Fruit fly (Drosophila melanogaster) whole organism, embryonic: ENCODE results near the gene Nrx-IV.
A peak's percentile ranks its signal among the peaks of the same experiment; 100 is the strongest.

Experiments
- CG11723 ChIP-seq: fragments of 200-800 bp; sonication (Bioruptor generic); optimal IDR thresholded peaks from 2 replicates; lab custom pipeline; 2017; ENCODE audit warnings: missing biosample characterization, mild to moderate bottlenecking, missing genetic modification characterization
- CG12071 ChIP-seq: fragments of 200-800 bp; sonication (Bioruptor generic); optimal IDR thresholded peaks from 3 replicates; lab custom pipeline; 2018; ENCODE audit warnings: missing biosample characterization, mild to moderate bottlenecking, missing genetic modification characterization
- CG13624 ChIP-seq: fragments of 200-800 bp; sonication (Bioruptor generic); optimal IDR thresholded peaks from 2 replicates; lab custom pipeline; 2016; ENCODE audit warnings: missing biosample characterization, missing genetic modification characterization
- CG13775 ChIP-seq: fragments of 200-800 bp; sonication (Bioruptor generic); optimal IDR thresholded peaks from 3 replicates; lab custom pipeline; 2017; ENCODE audit warnings: missing biosample characterization, mild to moderate bottlenecking, missing genetic modification characterization
- CG17568 ChIP-seq: fragments of 200-800 bp; sonication (Bioruptor generic); optimal IDR thresholded peaks from 2 replicates; lab custom pipeline; 2018; ENCODE audit warnings: missing biosample characterization, mild to moderate bottlenecking, missing genetic modification characterization, moderate library complexity
- CG17802 ChIP-seq: fragments of 200-800 bp; sonication (Bioruptor generic); optimal IDR thresholded peaks from 2 replicates; lab custom pipeline; 2018; ENCODE audit warnings: missing biosample characterization, mild to moderate bottlenecking, missing genetic modification characterization, moderate library complexity
- CG18599 ChIP-seq: fragments of 200-800 bp; sonication (Bioruptor generic); optimal IDR thresholded peaks from 3 replicates; lab custom pipeline; 2017; ENCODE audit warnings: missing biosample characterization, missing genetic modification characterization, mild to moderate bottlenecking, moderate library complexity, missing genetic modification reagents
- CG2129 ChIP-seq: fragments of 200-800 bp; sonication (Bioruptor generic); IDR thresholded peaks from 2 replicates; pipeline ENCODE4 v1.3.6; 2022; ENCODE audit warnings: missing biosample characterization, missing genetic modification characterization; ENCODE audit not compliant: partially characterized antibody
- CG34376 ChIP-seq: fragments of 200-800 bp; sonication (Bioruptor generic); optimal IDR thresholded peaks from 2 replicates; lab custom pipeline; 2018; ENCODE audit warnings: missing biosample characterization, mild to moderate bottlenecking, missing genetic modification characterization
- CG43689 ChIP-seq: fragments of 200-800 bp; sonication (Bioruptor generic); IDR thresholded peaks from 2 replicates; pipeline ENCODE4 v1.3.6; 2022; ENCODE audit warnings: missing biosample characterization, missing genetic modification characterization
- CG4854 ChIP-seq: fragments of 200-800 bp; sonication (Bioruptor generic); optimal IDR thresholded peaks from 2 replicates; lab custom pipeline; 2016; ENCODE audit warnings: missing biosample characterization, missing genetic modification characterization, inconsistent platforms
- CG6272 ChIP-seq: fragments of 200-800 bp; sonication (Bioruptor generic); IDR thresholded peaks from 2 replicates; pipeline ENCODE4 v1.3.6; 2022; ENCODE audit warnings: missing biosample characterization, missing genetic modification characterization
- CG6654 ChIP-seq: fragments of 200-800 bp; sonication (Bioruptor generic); optimal IDR thresholded peaks from 2 replicates; lab custom pipeline; 2017; ENCODE audit warnings: missing biosample characterization, mild to moderate bottlenecking, missing genetic modification characterization
- CG6765 ChIP-seq: fragments of 200-800 bp; sonication (Bioruptor generic); optimal IDR thresholded peaks from 3 replicates; lab custom pipeline; 2017; ENCODE audit warnings: missing biosample characterization, mild to moderate bottlenecking, missing genetic modification characterization
- CG6791 ChIP-seq: fragments of 200-800 bp; sonication (Bioruptor generic); IDR thresholded peaks from 3 replicates; pipeline ENCODE4 v1.3.6; 2022; ENCODE audit warnings: missing biosample characterization, missing genetic modification characterization; ENCODE audit not compliant: partially characterized antibody
- CG8944 ChIP-seq: fragments of 200-800 bp; sonication (Bioruptor generic); optimal IDR thresholded peaks from 3 replicates; lab custom pipeline; 2016; ENCODE audit warnings: missing biosample characterization, missing genetic modification characterization
- CG9797 ChIP-seq: fragments of 200-800 bp; sonication (Bioruptor generic); optimal IDR thresholded peaks from 3 replicates; lab custom pipeline; 2018; ENCODE audit warnings: missing biosample characterization, mild to moderate bottlenecking, missing genetic modification characterization
- D ChIP-seq, 2 experiments: fragments of 200-800 bp in 1 of 2; fragments of >200 bp in 1 of 2; sonication (Bioruptor generic) in 1 of 2; optimal IDR thresholded peaks; 2 replicates in 1 of 2; 3 replicates in 1 of 2; lab custom pipeline; 2017; ENCODE audit warnings: mild to moderate bottlenecking in 1 of 2, missing biosample characterization in 1 of 2, missing genetic modification characterization in 1 of 2, missing genetic modification reagents in 1 of 2
- Ets65A ChIP-seq: fragments of 200-800 bp; sonication (Bioruptor generic); peaks from one replicate; lab custom pipeline; 2016; ENCODE audit warnings: missing biosample characterization, missing genetic modification characterization
- Fer3 ChIP-seq: fragments of 200-800 bp; sonication (Bioruptor generic); optimal IDR thresholded peaks from 2 replicates; lab custom pipeline; 2018; ENCODE audit warnings: missing biosample characterization, mild to moderate bottlenecking, missing genetic modification characterization, moderate library complexity
- HmgZ ChIP-seq: fragments of 200-800 bp; sonication (Bioruptor generic); optimal IDR thresholded peaks from 2 replicates; lab custom pipeline; 2018; ENCODE audit warnings: missing biosample characterization, mild to moderate bottlenecking, missing genetic modification characterization
- Lpt ChIP-seq: fragments of >200 bp; optimal IDR thresholded peaks from 2 replicates; lab custom pipeline; 2018; ENCODE audit warnings: missing biosample characterization, missing genetic modification characterization
- MBD-R2 ChIP-seq: fragments of 200-800 bp; sonication (Bioruptor generic); IDR thresholded peaks from 2 replicates; pipeline ENCODE4 v1.3.6; 2022; ENCODE audit warnings: missing biosample characterization, missing genetic modification characterization
- MESR4 ChIP-seq: fragments of 200-800 bp; sonication (Bioruptor generic); optimal IDR thresholded peaks from 2 replicates; lab custom pipeline; 2018; ENCODE audit warnings: missing biosample characterization, mild to moderate bottlenecking, missing genetic modification characterization, moderate library complexity
- Opbp ChIP-seq: fragments of 200-800 bp; sonication (Bioruptor generic); IDR thresholded peaks from 3 replicates; pipeline ENCODE4 v1.3.6; 2022; ENCODE audit warnings: missing biosample characterization, missing genetic modification characterization; ENCODE audit not compliant: partially characterized antibody
- Pdp1 ChIP-seq, 2 experiments: fragments of 200-800 bp; sonication (Bioruptor generic); optimal IDR thresholded peaks; 3 replicates each; lab custom pipeline; 2016; ENCODE audit warnings: missing biosample characterization in 2 of 2, missing genetic modification characterization in 2 of 2, mild to moderate bottlenecking in 1 of 2, moderate library complexity in 1 of 2
- Poxn ChIP-seq: fragments of 200-800 bp; sonication (Bioruptor generic); IDR thresholded peaks from 2 replicates; pipeline ENCODE4 v1.3.6; 2022; ENCODE audit warnings: missing biosample characterization, missing genetic modification characterization
- Rx ChIP-seq: fragments of 200-800 bp; sonication (Bioruptor generic); IDR thresholded peaks from 2 replicates; pipeline ENCODE4 v1.3.6; 2022; ENCODE audit warnings: missing biosample characterization, missing genetic modification characterization
- Six4 ChIP-seq: fragments of 200-800 bp; sonication (Bioruptor generic); optimal IDR thresholded peaks from 2 replicates; lab custom pipeline; 2016; ENCODE audit warnings: missing biosample characterization, missing genetic modification characterization
- bab2 ChIP-seq: fragments of 200-800 bp; sonication (Bioruptor generic); optimal IDR thresholded peaks from 2 replicates; lab custom pipeline; 2016; ENCODE audit warnings: missing biosample characterization, missing genetic modification characterization
- bigmax ChIP-seq: fragments of 200-800 bp; sonication (Bioruptor generic); optimal IDR thresholded peaks from 2 replicates; lab custom pipeline; 2018; ENCODE audit warnings: missing biosample characterization, mild to moderate bottlenecking, missing genetic modification characterization
- bsh ChIP-seq, 2 experiments: fragments of 200-800 bp; sonication (Bioruptor generic); optimal IDR thresholded peaks; 2 replicates each; lab custom pipeline; 2017 to 2018; ENCODE audit warnings: mild to moderate bottlenecking in 2 of 2, missing biosample characterization in 2 of 2, missing genetic modification characterization in 2 of 2, moderate library complexity in 1 of 2
- dmrt99B ChIP-seq: fragments of 200-800 bp; sonication (Bioruptor generic); optimal IDR thresholded peaks from 2 replicates; lab custom pipeline; 2018; ENCODE audit warnings: missing biosample characterization, mild to moderate bottlenecking, missing genetic modification characterization, moderate library complexity
- dpn ChIP-seq, 2 experiments: fragments of 200-800 bp; sonication (Bioruptor generic); optimal IDR thresholded peaks; 3 replicates each; lab custom pipeline; 2016; ENCODE audit warnings: missing biosample characterization in 2 of 2, missing genetic modification characterization in 2 of 2
- dysf ChIP-seq: fragments of 200-800 bp; sonication (Bioruptor generic); IDR thresholded peaks from 3 replicates; pipeline ENCODE4 v1.3.6; 2022; ENCODE audit warnings: missing biosample characterization, missing genetic modification characterization
- fru ChIP-seq: fragments of >200 bp; optimal IDR thresholded peaks from 2 replicates; lab custom pipeline; 2017
- gce ChIP-seq: fragments of 200-800 bp; sonication (Bioruptor generic); IDR thresholded peaks from 3 replicates; pipeline ENCODE4 v1.3.6; 2022; ENCODE audit warnings: missing biosample characterization, missing genetic modification characterization
- grn ChIP-seq: fragments of 200-800 bp; sonication (Bioruptor generic); optimal IDR thresholded peaks from 3 replicates; lab custom pipeline; 2017; ENCODE audit warnings: missing biosample characterization, missing genetic modification characterization
- gsb ChIP-seq: fragments of 200-800 bp; sonication (Bioruptor generic); IDR thresholded peaks from 2 replicates; pipeline ENCODE4 v1.3.6; 2022; ENCODE audit warnings: missing biosample characterization, missing genetic modification characterization
- hbn ChIP-seq: fragments of 200-800 bp; sonication (Bioruptor generic); IDR thresholded peaks from 2 replicates; pipeline ENCODE4 v1.3.6; 2022; ENCODE audit warnings: missing biosample characterization, missing genetic modification characterization; ENCODE audit not compliant: partially characterized antibody
- klu ChIP-seq: fragments of 200-800 bp; sonication (Bioruptor generic); IDR thresholded peaks from 2 replicates; pipeline ENCODE4 v1.3.6; 2022; ENCODE audit warnings: missing biosample characterization, missing genetic modification characterization
- nom ChIP-seq: fragments of 200-800 bp; sonication (Bioruptor generic); optimal IDR thresholded peaks from 2 replicates; lab custom pipeline; 2017; ENCODE audit warnings: missing biosample characterization, missing genetic modification characterization, mild to moderate bottlenecking, moderate library complexity, missing genetic modification reagents
- phol ChIP-seq: fragments of 200-800 bp; sonication (Bioruptor generic); optimal IDR thresholded peaks from 3 replicates; lab custom pipeline; 2018; ENCODE audit warnings: missing biosample characterization, mild to moderate bottlenecking, missing genetic modification characterization, moderate library complexity
- salm ChIP-seq: fragments of 200-800 bp; sonication (Bioruptor generic); optimal IDR thresholded peaks from 2 replicates; lab custom pipeline; 2018; ENCODE audit warnings: missing biosample characterization, mild to moderate bottlenecking, missing genetic modification characterization
- sisA ChIP-seq: fragments of 200-800 bp; sonication (Bioruptor generic); IDR thresholded peaks from 2 replicates; pipeline ENCODE4 v1.3.6; 2022; ENCODE audit warnings: missing biosample characterization, missing genetic modification characterization
- slou ChIP-seq: fragments of 200-800 bp; sonication (Bioruptor generic); optimal IDR thresholded peaks from 3 replicates; lab custom pipeline; 2016; ENCODE audit warnings: missing biosample characterization, missing genetic modification characterization
- wdn ChIP-seq: fragments of 200-800 bp; sonication (Bioruptor generic); IDR thresholded peaks from 2 replicates; pipeline ENCODE4 v1.3.6; 2022; ENCODE audit warnings: missing biosample characterization, missing genetic modification characterization
- zfh2 ChIP-seq: fragments of 200-800 bp; sonication (Bioruptor generic); optimal IDR thresholded peaks from 2 replicates; lab custom pipeline; 2016; ENCODE audit warnings: missing biosample characterization, missing genetic modification characterization

The Nrx-IV gene

DNA sequence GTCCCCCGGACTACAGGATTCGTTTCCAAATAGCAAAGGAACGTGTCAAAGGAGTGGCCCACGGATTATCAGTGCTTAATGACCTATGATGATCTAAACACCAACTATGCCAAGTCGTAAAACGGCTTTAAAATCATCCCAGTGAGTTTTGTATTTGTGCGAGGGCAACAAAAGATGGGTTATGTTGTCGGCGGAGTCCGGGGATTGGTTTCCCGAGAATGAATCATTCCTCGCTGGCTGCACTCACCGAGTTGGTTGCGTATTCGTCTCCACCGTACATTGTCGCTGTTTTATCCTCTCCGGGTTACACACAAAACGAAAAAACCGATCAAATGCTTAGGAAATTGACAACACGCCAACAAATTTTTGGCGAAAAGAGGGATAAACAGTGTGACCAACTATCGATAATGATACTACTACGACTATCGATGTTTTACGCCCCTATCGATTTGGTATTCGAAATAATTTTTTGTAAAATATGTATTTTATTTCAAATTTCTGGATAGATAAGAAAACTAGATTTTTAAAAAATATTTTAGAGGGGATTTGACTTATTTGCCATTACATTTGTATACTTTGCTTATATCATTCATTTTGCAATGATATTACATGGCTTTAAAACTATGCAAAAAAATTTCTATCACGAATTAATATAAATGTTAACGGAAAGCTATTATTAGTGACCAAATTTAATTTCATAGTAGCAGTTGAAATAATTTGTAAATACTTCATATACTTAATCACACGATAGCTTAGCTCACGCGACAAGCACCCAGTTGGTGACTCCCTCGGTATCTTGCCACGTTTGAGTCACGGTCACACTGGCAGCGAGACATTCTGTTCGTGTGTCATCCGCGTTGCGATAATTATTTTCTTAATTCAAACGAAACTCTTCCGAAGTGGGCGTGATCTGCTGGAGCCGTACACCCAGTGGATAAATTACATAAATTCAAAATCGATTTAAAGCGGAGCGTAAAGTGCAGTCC is at the start of gene Nrx-IV, which contains the start of gene eIF3l (continued):
- TF ChIP-seq dmrt99B (tag; lab: Kevin White, UChicago) (no peak), CG17802 (no peak), MESR4 (GFP tag; lab: Kevin White, UChicago) (peak; percentile 83), wdn (GFP tag; lab: Robert Waterston, UW) (no peak), Opbp (peak; percentile 54), CG6791 (GFP tag; lab: Robert Waterston, UW) (peak; percentile 56), gsb (GFP tag; lab: Robert Waterston, UW) (no peak), CG4854 (GFP tag; lab: Kevin White, UChicago) (no peak), CG17568 (GFP tag; lab: Kevin White, UChicago) (no peak), nom (no peak), Fer3 (tag; lab: Kevin White, UChicago) (no peak), CG6654 (no peak), salm (tag; lab: Kevin White, UChicago) (no peak), Rx (GFP tag; lab: Robert Waterston, UW) (no peak), hbn (GFP tag; lab: Robert Waterston, UW) (peak; percentile 59; the same call in 1 of the 2 replicates), CG43689 (GFP tag; lab: Robert Waterston, UW) (no peak), fru (lab: Kevin White, UChicago) (no peak), Six4 (GFP tag; lab: Kevin White, UChicago) (no peak), bab2 (GFP tag; lab: Kevin White, UChicago) (no peak), CG9797 (GFP tag; lab: Kevin White, UChicago) (peak; percentile 77), gce (GFP tag; lab: Robert Waterston, UW) (no peak), phol (tag; lab: Kevin White, UChicago) (peak; percentile 30), CG12071 (GFP tag; lab: Kevin White, UChicago) (no peak), bsh (GFP tag; optimal IDR thresholded peaks at IDR 0.05; lab: Kevin White, UChicago) (no peak), D (optimal IDR thresholded peaks at IDR 0.05; lab: Kevin White, UChicago) (no peak), D (GFP tag; optimal IDR thresholded peaks at IDR 0.05; lab: Kevin White, UChicago) (no peak), HmgZ (tag; lab: Kevin White, UChicago) (peak; percentile 14), zfh2 (GFP tag; lab: Kevin White, UChicago) (no peak), Pdp1 (GFP tag; optimal IDR thresholded peaks at IDR 0.05; lab: Kevin White, UChicago) (no peak), CG11723 (GFP tag; lab: Kevin White, UChicago) (no peak), CG2129 (no peak), dysf (GFP tag; lab: Robert Waterston, UW) (no peak), CG8944 (no peak), MBD-R2 (GFP tag; lab: Robert Waterston, UW) (peak; percentile 15; the same call in 1 of the 2 replicates), Poxn (GFP tag; lab: Robert Waterston, UW) (no peak), grn (GFP tag; lab: Kevin White, UChicago) (no peak), bigmax (GFP tag; lab: Kevin White, UChicago) (peak; percentile 88), CG6272 (no peak), CG6765 (GFP tag; lab: Kevin White, UChicago) (no peak), CG13775 (GFP tag; lab: Kevin White, UChicago) (no peak), CG13624 (no peak), dpn (GFP tag; optimal IDR thresholded peaks at IDR 0.05; lab: Kevin White, UChicago) (no peak), CG34376 (no peak), CG18599 (GFP tag; lab: Kevin White, UChicago) (no peak), klu (GFP tag; lab: Robert Waterston, UW) (no peak), Ets65A (GFP tag; lab: Kevin White, UChicago) (no peak), Lpt (no peak), sisA (no peak), slou (GFP tag; lab: Kevin White, UChicago) (no peak)
